Fruit fly (Drosophila melanogaster) whole organism, prepupa: ENCODE results near the gene RpL34a.

Experiments used
- Blimp-1 ChIP-seq: fragments of 200-800 bp; sonication (Bioruptor generic); optimal IDR thresholded peaks from 3 replicates; lab custom pipeline; 2017; ENCODE audit warnings: missing biosample characterization, missing genetic modification characterization, mild to moderate bottlenecking, moderate library complexity, missing genetic modification reagents
- CG10631 ChIP-seq: fragments of 200-800 bp; sonication (Bioruptor generic); optimal IDR thresholded peaks from 2 replicates; lab custom pipeline; 2016; ENCODE audit warnings: missing biosample characterization, missing genetic modification characterization
- CG11762 ChIP-seq: fragments of 200-800 bp; sonication (Bioruptor generic); optimal IDR thresholded peaks from 3 replicates; lab custom pipeline; 2016; ENCODE audit warnings: missing biosample characterization, missing genetic modification characterization; ENCODE audit not compliant: insufficient read depth
- CG11902 ChIP-seq: fragments of 200-800 bp; sonication (Bioruptor generic); optimal IDR thresholded peaks from 3 replicates; lab custom pipeline; 2016; ENCODE audit warnings: missing biosample characterization, missing genetic modification characterization
- CG15336 ChIP-seq: fragments of 200-800 bp; sonication (Bioruptor generic); IDR thresholded peaks from 2 replicates; pipeline ENCODE4 v1.3.6; 2022; ENCODE audit warnings: missing biosample characterization, missing genetic modification characterization
- CG1621 ChIP-seq: fragments of 200-800 bp; sonication (Bioruptor generic); optimal IDR thresholded peaks from 3 replicates; lab custom pipeline; 2018; ENCODE audit warnings: missing biosample characterization, mild to moderate bottlenecking, missing genetic modification characterization
- CG16779 ChIP-seq: fragments of 200-800 bp; sonication (Bioruptor generic); optimal IDR thresholded peaks from 3 replicates; lab custom pipeline; 2017; ENCODE audit warnings: missing biosample characterization, mild to moderate bottlenecking, missing genetic modification characterization
- CG3032 ChIP-seq: fragments of 200-800 bp; optimal IDR thresholded peaks from 2 replicates; lab custom pipeline; 2019; ENCODE audit warnings: missing biosample characterization, mild to moderate bottlenecking, missing genetic modification characterization, moderate library complexity
- CG31627 ChIP-seq: fragments of 200-800 bp; sonication (Bioruptor generic); optimal IDR thresholded peaks from 3 replicates; lab custom pipeline; 2016; ENCODE audit warnings: missing biosample characterization, missing genetic modification characterization
- CG32006 ChIP-seq: fragments of 200-800 bp; sonication (Bioruptor generic); optimal IDR thresholded peaks from 3 replicates; lab custom pipeline; 2017; ENCODE audit warnings: missing biosample characterization, mild to moderate bottlenecking, missing genetic modification characterization
- CG34406 ChIP-seq: fragments of 200-800 bp; sonication (Bioruptor generic); optimal IDR thresholded peaks from 3 replicates; lab custom pipeline; 2016; ENCODE audit warnings: missing biosample characterization, missing genetic modification characterization
- CG3919 ChIP-seq: fragments of 200-800 bp; sonication (Bioruptor generic); optimal IDR thresholded peaks from 3 replicates; lab custom pipeline; 2016; ENCODE audit warnings: missing biosample characterization, missing genetic modification characterization
- CG4318 ChIP-seq: fragments of 200-800 bp; sonication (Bioruptor generic); optimal IDR thresholded peaks from 3 replicates; lab custom pipeline; 2017; ENCODE audit warnings: missing biosample characterization, mild to moderate bottlenecking, missing genetic modification characterization
- CG6163 ChIP-seq: fragments of 200-800 bp; sonication (Bioruptor generic); IDR thresholded peaks from 3 replicates; pipeline ENCODE4 v1.3.6; 2022; ENCODE audit warnings: missing biosample characterization, missing genetic modification characterization
- CG6276 ChIP-seq: fragments of 200-800 bp; sonication (Bioruptor generic); optimal IDR thresholded peaks from 2 replicates; lab custom pipeline; 2017; ENCODE audit warnings: missing biosample characterization, mild to moderate bottlenecking, missing genetic modification characterization
- CG6792 ChIP-seq: fragments of 200-800 bp; sonication (Bioruptor generic); optimal IDR thresholded peaks from 3 replicates; lab custom pipeline; 2016; ENCODE audit warnings: missing biosample characterization, missing genetic modification characterization
- CG6808 ChIP-seq: fragments of 200-800 bp; sonication (Bioruptor generic); optimal IDR thresholded peaks from 3 replicates; lab custom pipeline; 2017; ENCODE audit warnings: missing biosample characterization, missing genetic modification characterization, mild to moderate bottlenecking, moderate library complexity, missing genetic modification reagents
- CG7368 ChIP-seq: fragments of 200-800 bp; sonication (Bioruptor generic); optimal IDR thresholded peaks from 3 replicates; lab custom pipeline; 2016; ENCODE audit warnings: missing biosample characterization, missing genetic modification characterization
- CG8119 ChIP-seq: fragments of 200-800 bp; sonication (Bioruptor generic); IDR thresholded peaks from 3 replicates; pipeline ENCODE4 v1.3.6; 2022; ENCODE audit warnings: missing biosample characterization, missing genetic modification characterization
- CG8319 ChIP-seq: fragments of 200-800 bp; sonication (Bioruptor generic); optimal IDR thresholded peaks from 3 replicates; lab custom pipeline; 2016; ENCODE audit warnings: missing biosample characterization, missing genetic modification characterization
- CG8632 ChIP-seq: fragments of 200-800 bp; sonication (Bioruptor generic); optimal IDR thresholded peaks from 3 replicates; lab custom pipeline; 2016; ENCODE audit warnings: missing biosample characterization, missing genetic modification characterization
- CG9139 ChIP-seq: fragments of 200-800 bp; sonication (Bioruptor generic); optimal IDR thresholded peaks from 3 replicates; lab custom pipeline; 2017; ENCODE audit warnings: missing biosample characterization, mild to moderate bottlenecking, missing genetic modification characterization
- Eip75B ChIP-seq: fragments of 200-800 bp; sonication (Bioruptor generic); optimal IDR thresholded peaks from 3 replicates; lab custom pipeline; 2016; ENCODE audit warnings: missing biosample characterization, missing genetic modification characterization
- Eip78C ChIP-seq: fragments of 200-800 bp; sonication (Bioruptor generic); peaks from one replicate; lab custom pipeline; 2016; ENCODE audit warnings: missing biosample characterization, missing genetic modification characterization
- Eip93F ChIP-seq: fragments of 200-800 bp; sonication (Bioruptor generic); optimal IDR thresholded peaks from 2 replicates; lab custom pipeline; 2016; ENCODE audit warnings: missing biosample characterization, mild to moderate bottlenecking, missing genetic modification characterization
- Ets21C ChIP-seq: fragments of 200-800 bp; sonication (Bioruptor generic); optimal IDR thresholded peaks from 3 replicates; lab custom pipeline; 2016; ENCODE audit warnings: missing biosample characterization, missing genetic modification characterization
- Gug ChIP-seq: fragments of 200-800 bp; sonication (Bioruptor generic); IDR thresholded peaks from 2 replicates; pipeline ENCODE4 v1.3.6; 2022; ENCODE audit warnings: missing biosample characterization, missing genetic modification characterization
- Hr38 ChIP-seq: sonication (Bioruptor generic); optimal IDR thresholded peaks from 2 replicates; lab custom pipeline; 2016; ENCODE audit warnings: missing biosample characterization, missing genetic modification characterization
- Hr39 ChIP-seq: fragments of 200-800 bp; sonication (Bioruptor generic); optimal IDR thresholded peaks from 2 replicates; lab custom pipeline; 2016; ENCODE audit warnings: missing biosample characterization, missing genetic modification characterization
- Lpt ChIP-seq: fragments of 200-800 bp; sonication (Bioruptor generic); optimal IDR thresholded peaks from 3 replicates; lab custom pipeline; 2016; ENCODE audit warnings: missing biosample characterization, missing genetic modification characterization
- Met ChIP-seq: fragments of 200-800 bp; sonication (Bioruptor generic); optimal IDR thresholded peaks from 3 replicates; lab custom pipeline; 2016; ENCODE audit warnings: missing biosample characterization, missing genetic modification characterization
- OdsH ChIP-seq: fragments of 200-800 bp; sonication (Bioruptor generic); optimal IDR thresholded peaks from 3 replicates; lab custom pipeline; 2016; ENCODE audit warnings: missing biosample characterization, missing genetic modification characterization
- Sox102F ChIP-seq: fragments of 200-800 bp; sonication (Bioruptor generic); optimal IDR thresholded peaks from 2 replicates; lab custom pipeline; 2016; ENCODE audit warnings: missing biosample characterization, mild to moderate bottlenecking, missing genetic modification characterization
- Sox14 ChIP-seq: fragments of 200-800 bp; sonication (Bioruptor generic); optimal IDR thresholded peaks from 3 replicates; lab custom pipeline; 2016; ENCODE audit warnings: missing biosample characterization, missing genetic modification characterization
- Sox15 ChIP-seq: fragments of 200-800 bp; sonication (Bioruptor generic); optimal IDR thresholded peaks from 3 replicates; lab custom pipeline; 2016; ENCODE audit warnings: missing biosample characterization, missing genetic modification characterization
- achi ChIP-seq: fragments of 200-800 bp; sonication (Bioruptor generic); optimal IDR thresholded peaks from 3 replicates; lab custom pipeline; 2016; ENCODE audit warnings: missing biosample characterization, missing genetic modification characterization
- acj6 ChIP-seq: fragments of 200-800 bp; sonication (Bioruptor generic); optimal IDR thresholded peaks from 3 replicates; lab custom pipeline; 2016; ENCODE audit warnings: missing biosample characterization, missing genetic modification characterization
- cyc ChIP-seq: fragments of 200-800 bp; sonication (Bioruptor generic); optimal IDR thresholded peaks from 3 replicates; lab custom pipeline; 2016; ENCODE audit warnings: missing biosample characterization, missing genetic modification characterization
- dac ChIP-seq: fragments of 200-800 bp; sonication (Bioruptor generic); optimal IDR thresholded peaks from 2 replicates; lab custom pipeline; 2017; ENCODE audit warnings: missing biosample characterization, mild to moderate bottlenecking, missing genetic modification characterization
- dsx ChIP-seq: fragments of 200-800 bp; optimal IDR thresholded peaks from 3 replicates; lab custom pipeline; 2019; ENCODE audit warnings: missing biosample characterization, mild to moderate bottlenecking, missing genetic modification characterization, moderate library complexity; ENCODE audit not compliant: poor library complexity, severe bottlenecking
- eg ChIP-seq: fragments of 200-800 bp; sonication (Bioruptor generic); IDR thresholded peaks from 3 replicates; pipeline ENCODE4 v1.3.6; 2022; ENCODE audit warnings: missing biosample characterization, missing genetic modification characterization
- fd85E ChIP-seq: fragments of 200-800 bp; sonication (Bioruptor generic); optimal IDR thresholded peaks from 3 replicates; lab custom pipeline; 2016; ENCODE audit warnings: missing biosample characterization, missing genetic modification characterization
- fkh ChIP-seq: fragments of 200-800 bp; sonication (Bioruptor generic); optimal IDR thresholded peaks from 3 replicates; lab custom pipeline; 2017; ENCODE audit warnings: missing biosample characterization, mild to moderate bottlenecking, missing genetic modification characterization, moderate library complexity
- lz ChIP-seq: fragments of 200-800 bp; sonication (Bioruptor generic); optimal IDR thresholded peaks from 3 replicates; lab custom pipeline; 2016; ENCODE audit warnings: missing biosample characterization, missing genetic modification characterization
- net ChIP-seq: fragments of 200-800 bp; sonication (Bioruptor generic); optimal IDR thresholded peaks from 3 replicates; lab custom pipeline; 2016; ENCODE audit warnings: missing biosample characterization, missing genetic modification characterization
- pdm3 ChIP-seq: fragments of 200-800 bp; sonication (Bioruptor generic); optimal IDR thresholded peaks from 3 replicates; lab custom pipeline; 2016; ENCODE audit warnings: missing biosample characterization, missing genetic modification characterization
- salr ChIP-seq, 2 experiments: fragments of 200-800 bp; sonication (Bioruptor generic); optimal IDR thresholded peaks; 3 replicates each; lab custom pipeline; 2016 to 2018; ENCODE audit warnings: missing biosample characterization in 2 of 2, missing genetic modification characterization in 2 of 2, mild to moderate bottlenecking in 1 of 2
- spab ChIP-seq: fragments of 200-800 bp; sonication (Bioruptor generic); optimal IDR thresholded peaks from 2 replicates; lab custom pipeline; 2017; ENCODE audit warnings: missing biosample characterization, mild to moderate bottlenecking, missing genetic modification characterization, missing genetic modification reagents
- ss ChIP-seq, 2 experiments: fragments of 200-800 bp; sonication (Bioruptor generic); optimal IDR thresholded peaks; 2 replicates in 1 of 2; 3 replicates in 1 of 2; lab custom pipeline; 2017 to 2018; ENCODE audit warnings: mild to moderate bottlenecking in 2 of 2, missing biosample characterization in 2 of 2, missing genetic modification characterization in 2 of 2, moderate library complexity in 1 of 2
- svp ChIP-seq: fragments of 200-800 bp; sonication (Bioruptor generic); peaks from one replicate; lab custom pipeline; 2016; ENCODE audit warnings: missing biosample characterization, missing genetic modification characterization
- topi ChIP-seq: fragments of 200-800 bp; sonication (Bioruptor generic); optimal IDR thresholded peaks from 3 replicates; lab custom pipeline; 2016; ENCODE audit warnings: missing biosample characterization, missing genetic modification characterization

The RpL34a gene

dm6 chr3R:26098502-26099210, 39.6 kb upstream of the RpL34a start, which contains the start of gene dysf:
Gene dysf (minus strand): TSS chr3R:26098711.
- TF ChIP-seq Hr39 (GFP tag; lab: Kevin White, UChicago) (peak; percentile 27), cyc (peak; percentile 50), CG32006 (GFP tag; lab: Kevin White, UChicago) (peak; percentile 90), Blimp-1 (GFP tag; lab: Kevin White, UChicago) (peak; percentile 69), achi (GFP tag; lab: Kevin White, UChicago) (peak; percentile 78), Sox14 (GFP tag; lab: Kevin White, UChicago) (no peak), OdsH (GFP tag; lab: Kevin White, UChicago) (peak; percentile 73), CG34406 (GFP tag; lab: Kevin White, UChicago) (peak; percentile 81), CG8632 (GFP tag; lab: Kevin White, UChicago) (peak; percentile 82), CG9139 (GFP tag; lab: Kevin White, UChicago) (peak; percentile 55), CG6792 (GFP tag; lab: Kevin White, UChicago) (peak; percentile 70), Sox102F (GFP tag; lab: Kevin White, UChicago) (peak; percentile 27), CG6276 (peak; percentile 71), Hr38 (GFP tag; lab: Kevin White, UChicago) (no peak), CG11762 (GFP tag; lab: Kevin White, UChicago) (peak; percentile 63), CG4318 (GFP tag; lab: Kevin White, UChicago) (peak; percentile 77), ss (GFP tag; optimal IDR thresholded peaks at IDR 0.05; lab: Kevin White, UChicago) (peak; percentile 81 to 87), pdm3 (GFP tag; lab: Kevin White, UChicago) (peak; percentile 37), CG1621 (peak; percentile 31), CG11902 (peak; percentile 44), fd85E (GFP tag; lab: Kevin White, UChicago) (no peak), dac (GFP tag; lab: Kevin White, UChicago) (no peak), Met (GFP tag; lab: Kevin White, UChicago) (peak; percentile 52), eg (peak; percentile 44; the same call in 2 of the 3 replicates), lz (peak; percentile 33), topi (GFP tag; lab: Kevin White, UChicago) (peak; percentile 58), CG6163 (GFP tag; lab: Robert Waterston, UW) (peak; percentile 18; the same call in 1 of the 3 replicates), Eip75B (GFP tag; lab: Kevin White, UChicago) (no peak), Eip78C (GFP tag; lab: Kevin White, UChicago) (peak; percentile 84), CG8119 (peak; percentile 88), CG7368 (peak; percentile 48), Sox15 (GFP tag; lab: Kevin White, UChicago) (peak; percentile 10), CG16779 (tag; lab: Kevin White, UChicago) (peak; percentile 37), CG3919 (GFP tag; lab: Kevin White, UChicago) (peak; percentile 71), CG15336 (peak; percentile 69), CG3032 (peak; percentile 87), CG6808 (GFP tag; lab: Kevin White, UChicago) (peak; percentile 77), Ets21C (GFP tag; lab: Kevin White, UChicago) (no peak), svp (GFP tag; lab: Kevin White, UChicago) (peak; percentile 69), acj6 (GFP tag; lab: Kevin White, UChicago) (peak; percentile 76), fkh (GFP tag; lab: Kevin White, UChicago) (no peak), Eip93F (GFP tag; lab: Kevin White, UChicago) (peak; percentile 26), salr (GFP tag; optimal IDR thresholded peaks at IDR 0.05; lab: Kevin White, UChicago) (peak in 1 of 2 experiments; percentile 77), CG10631 (GFP tag; lab: Kevin White, UChicago) (peak; percentile 83), Lpt (peak; percentile 61), CG8319 (peak; percentile 57), net (GFP tag; lab: Kevin White, UChicago) (peak; percentile 23), dsx (GFP tag; lab: Kevin White, UChicago) (peak; percentile 76), spab (peak; percentile 75), Gug (no peak), CG31627 (GFP tag; lab: Kevin White, UChicago) (peak; percentile 11)
